Worm (Caenorhabditis elegans) whole organism, mixed stage, embryonic: ENCODE data around the gene Y53G8B.1.

Experiments
- M03D4.4 ChIP-seq: sonication (generic microtip); optimal IDR thresholded peaks from 2 replicates; lab custom pipeline; 2017; ENCODE audit warnings: mild to moderate bottlenecking, missing genetic modification characterization, missing compliant biosample characterization
- bed-3 ChIP-seq: fragments of 200-800 bp; sonication (Bioruptor generic); optimal IDR thresholded peaks from 3 replicates; lab custom pipeline; 2018; ENCODE audit warnings: mild to moderate bottlenecking, missing genetic modification characterization, moderate library complexity, missing compliant biosample characterization
- blmp-1 ChIP-seq: fragments of 150-350 bp; optimal IDR thresholded peaks from 2 replicates; lab custom pipeline; 2014; ENCODE audit warnings: missing biosample characterization, missing genetic modification characterization
- ceh-39 ChIP-seq: fragments of 150-350 bp; optimal IDR thresholded peaks from 2 replicates; lab custom pipeline; 2014; ENCODE audit warnings: missing biosample characterization, missing genetic modification characterization
- ceh-43 ChIP-seq: fragments of 200-800 bp; sonication (Bioruptor generic); optimal IDR thresholded peaks from 2 replicates; lab custom pipeline; 2018; ENCODE audit warnings: mild to moderate bottlenecking, missing genetic modification characterization, moderate library complexity, missing compliant biosample characterization
- ces-1 ChIP-seq: fragments of 150-350 bp; optimal IDR thresholded peaks from 2 replicates; lab custom pipeline; 2014; ENCODE audit warnings: missing biosample characterization, missing genetic modification reagents, missing genetic modification characterization
- drap-1 ChIP-seq: fragments of 200-800 bp; sonication (Bioruptor generic); optimal IDR thresholded peaks from 3 replicates; lab custom pipeline; 2018; ENCODE audit warnings: mild to moderate bottlenecking, missing genetic modification characterization, missing compliant biosample characterization
- elt-1 ChIP-seq: sonication (generic microtip); optimal IDR thresholded peaks from 2 replicates; lab custom pipeline; 2017; ENCODE audit warnings: missing genetic modification characterization, mild to moderate bottlenecking, missing compliant biosample characterization, antibody characterized with exemption, moderate library complexity, borderline replicate concordance; ENCODE audit not compliant: insufficient read depth
- elt-3 ChIP-seq: fragments of 150-350 bp; optimal IDR thresholded peaks from 2 replicates; lab custom pipeline; 2014; ENCODE audit warnings: missing biosample characterization, missing genetic modification characterization
- flh-1 ChIP-seq: fragments of 200-800 bp; sonication (Bioruptor generic); optimal IDR thresholded peaks from 2 replicates; lab custom pipeline; 2018; ENCODE audit warnings: mild to moderate bottlenecking, missing genetic modification characterization, moderate library complexity, missing compliant biosample characterization
- ham-2 ChIP-seq: fragments of 200-800 bp; sonication (Bioruptor generic); optimal IDR thresholded peaks from 2 replicates; lab custom pipeline; 2018; ENCODE audit warnings: mild to moderate bottlenecking, missing genetic modification characterization, missing compliant biosample characterization
- lin-13 ChIP-seq: fragments of 150-350 bp; optimal IDR thresholded peaks from 2 replicates; lab custom pipeline; 2014; ENCODE audit warnings: missing biosample characterization, missing genetic modification characterization
- lin-32 ChIP-seq: fragments of 200-800 bp; sonication (Bioruptor generic); optimal IDR thresholded peaks from 2 replicates; lab custom pipeline; 2018; ENCODE audit warnings: mild to moderate bottlenecking, missing genetic modification characterization, missing compliant biosample characterization
- lsy-2 ChIP-seq: fragments of 150-350 bp; optimal IDR thresholded peaks from 2 replicates; lab custom pipeline; 2014; ENCODE audit warnings: missing biosample characterization, missing genetic modification characterization
- mab-5 ChIP-seq: fragments of 150-350 bp; optimal IDR thresholded peaks from 2 replicates; lab custom pipeline; 2014; ENCODE audit warnings: missing biosample characterization, missing genetic modification characterization
- nhr-12 ChIP-seq: fragments of 150-350 bp; optimal IDR thresholded peaks from 2 replicates; lab custom pipeline; 2014; ENCODE audit warnings: missing biosample characterization, missing genetic modification characterization
- nhr-2 ChIP-seq: fragments of 150-350 bp; optimal IDR thresholded peaks from 2 replicates; lab custom pipeline; 2014; ENCODE audit warnings: missing biosample characterization, missing genetic modification characterization
- nhr-237 ChIP-seq: fragments of 150-350 bp; optimal IDR thresholded peaks from 2 replicates; lab custom pipeline; 2014; ENCODE audit warnings: missing biosample characterization, missing genetic modification characterization
- nhr-76 ChIP-seq: sonication (generic microtip); optimal IDR thresholded peaks from 2 replicates; lab custom pipeline; 2017; ENCODE audit warnings: missing biosample characterization, missing genetic modification characterization
- sem-2 ChIP-seq: fragments of 200-800 bp; sonication (Bioruptor generic); optimal IDR thresholded peaks from 2 replicates; lab custom pipeline; 2018; ENCODE audit warnings: mild to moderate bottlenecking, missing genetic modification characterization, missing compliant biosample characterization
- snpc-4 ChIP-seq: fragments of 150-350 bp; optimal IDR thresholded peaks from 2 replicates; lab custom pipeline; 2014; ENCODE audit warnings: missing biosample characterization, missing genetic modification characterization
- sptf-1 ChIP-seq: sonication (generic microtip); optimal IDR thresholded peaks from 2 replicates; lab custom pipeline; 2017; ENCODE audit warnings: mild to moderate bottlenecking, missing genetic modification characterization, moderate library complexity, missing compliant biosample characterization
- tbx-8 ChIP-seq: fragments of 200-800 bp; sonication (Bioruptor generic); optimal IDR thresholded peaks from 2 replicates; lab custom pipeline; 2018; ENCODE audit warnings: mild to moderate bottlenecking, missing genetic modification characterization, moderate library complexity, missing compliant biosample characterization
- unc-120 ChIP-seq: sonication (generic microtip); optimal IDR thresholded peaks from 2 replicates; lab custom pipeline; 2017; ENCODE audit warnings: missing genetic modification characterization, missing compliant biosample characterization; ENCODE audit not compliant: poor library complexity, severe bottlenecking
- unc-62 ChIP-seq: fragments of 150-350 bp; optimal IDR thresholded peaks from 2 replicates; lab custom pipeline; 2014; ENCODE audit warnings: missing biosample characterization, missing genetic modification reagents, missing genetic modification characterization
- zip-8 ChIP-seq: fragments of 150-350 bp; optimal IDR thresholded peaks from 2 replicates; lab custom pipeline; 2014; ENCODE audit warnings: missing biosample characterization, missing genetic modification characterization
- ztf-11 ChIP-seq: fragments of 150-350 bp; optimal IDR thresholded peaks from 2 replicates; lab custom pipeline; 2014; ENCODE audit warnings: missing biosample characterization, missing genetic modification characterization

Y53G8B.1 gene

ce11 chrIII:3152848-3153247 is 23.8 kb downstream of the Y53G8B.1 start, which contains the start of gene C44B11.6:
Gene C44B11.6, plus strand, starts transcription at chrIII:3153148.
- TF ChIP-seq lin-13, result no peak
- no peak for TF ChIP-seq ces-1 (GFP tag; lab: Kevin White, UChicago)
- no peak for TF ChIP-seq flh-1 (GFP tag; lab: Kevin White, UChicago)
- TF ChIP-seq drap-1, result no peak

ce11 chrIII:3154968-3155367 is 25.9 kb downstream of the Y53G8B.1 start, which contains the start of gene C44B11.1:
Gene C44B11.1, plus strand, starts transcription at chrIII:3155268.
- no peak for TF ChIP-seq ceh-39 (tag; lab: Kevin White, UChicago)
- no peak for TF ChIP-seq ztf-11 (tag; lab: Kevin White, UChicago)
- TF ChIP-seq bed-3 (GFP tag; lab: Kevin White, UChicago), result no peak
- TF ChIP-seq unc-62 (GFP tag; lab: Kevin White, UChicago), result no peak
- no peak for TF ChIP-seq blmp-1 (tag; lab: Kevin White, UChicago)
- TF ChIP-seq M03D4.4 (tag; lab: Kevin White, UChicago), result no peak
- no peak for TF ChIP-seq tbx-8 (GFP tag; lab: Kevin White, UChicago)
- TF ChIP-seq lsy-2 (tag; lab: Kevin White, UChicago), result no peak
- TF ChIP-seq ces-1 (GFP tag; lab: Kevin White, UChicago), result no peak
- no peak for TF ChIP-seq nhr-12

ce11 chrIII:3160490-3160889 is 31.4 kb downstream of the Y53G8B.1 start:
- peak; percentile 60 for TF ChIP-seq blmp-1 (tag; lab: Kevin White, UChicago)
- TF ChIP-seq elt-3, result no peak

ce11 chrIII:3161600-3161999 is 32.5 kb downstream of the Y53G8B.1 start:
- TF ChIP-seq ceh-39 (tag; lab: Kevin White, UChicago) (no peak), sptf-1 (tag; lab: Kevin White, UChicago) (no peak), blmp-1 (tag; lab: Kevin White, UChicago) (no peak), nhr-76 (tag; lab: Kevin White, UChicago) (no peak), flh-1 (GFP tag; lab: Kevin White, UChicago) (no peak), snpc-4 (tag; lab: Kevin White, UChicago) (no peak), lin-13 (no peak), lin-32 (GFP tag; lab: Kevin White, UChicago) (no peak), mab-5 (tag; lab: Kevin White, UChicago) (no peak), drap-1 (no peak), ham-2 (GFP tag; lab: Kevin White, UChicago) (no peak), unc-120 (tag; lab: Kevin White, UChicago) (no peak)

- TF ChIP-seq zip-8 (tag; lab: Kevin White, UChicago) (no peak), sem-2 (GFP tag; lab: Kevin White, UChicago) (no peak), blmp-1 (tag; lab: Kevin White, UChicago) (no peak), lsy-2 (tag; lab: Kevin White, UChicago) (no peak)
Observed at ce11 chrIII:3163448-3163847, 34.4 kb downstream of the Y53G8B.1 start.

- TF ChIP-seq elt-1 (tag; lab: Kevin White, UChicago) (peak; percentile 89), unc-62 (GFP tag; lab: Kevin White, UChicago) (peak; percentile 12), ceh-43 (no peak), sptf-1 (tag; lab: Kevin White, UChicago) (no peak)
- TF ChIP-seq, all 35 proteins: peak for 2
Observed at ce11 chrIII:3165309-3165708, 36.2 kb downstream of the Y53G8B.1 start, which contains the start of gene R148.5. Gene R148.5, plus strand, starts transcription at chrIII:3165639.

ce11 chrIII:3169279-3169678 is 40.2 kb downstream of the Y53G8B.1 start:
- TF ChIP-seq ceh-39 (tag; lab: Kevin White, UChicago), result no peak
- TF ChIP-seq nhr-237, result no peak
- no peak for TF ChIP-seq nhr-2 (tag; lab: Kevin White, UChicago)
- no peak for TF ChIP-seq ham-2 (GFP tag; lab: Kevin White, UChicago)
- no peak for TF ChIP-seq flh-1 (GFP tag; lab: Kevin White, UChicago)
- TF ChIP-seq lin-32 (GFP tag; lab: Kevin White, UChicago), result no peak
- TF ChIP-seq, all 35 proteins: peak for 0
